ENCODE assay signal across 2 fruit fly cellular contexts in genomic region chr3R:11195792-11196191, dm6.
TF ChIP-seq lines count a peak whose summit lies in the region.

CG18577 (plus strand) TSS chr3R:11196092.

- no peak for TF ChIP-seq CTCF in whole organism, embryonic (GFP tag; optimal IDR thresholded peaks at IDR 0.05; lab: Kevin White, UChicago)

TF ChIP-seq in whole organism, adult, 20 proteins besides CTCF, POLR2A, EP300 and RAD21:
- TF ChIP-seq cic (GFP tag; optimal IDR thresholded peaks at IDR 0.05; lab: Kevin White, UChicago) (peak; percentile 80), tj (GFP tag; optimal IDR thresholded peaks at IDR 0.05; lab: Kevin White, UChicago) (no peak)

TF ChIP-seq in whole organism, embryonic, 481 proteins besides CTCF, POLR2A, EP300 and RAD21:
- TF ChIP-seq Gsc (GFP tag; IDR thresholded peaks at IDR 0.05; lab: Robert Waterston, UW) (no peak), sug (tag; optimal IDR thresholded peaks at IDR 0.05; lab: Kevin White, UChicago) (no peak), CG9609 (GFP tag; optimal IDR thresholded peaks at IDR 0.05; lab: Kevin White, UChicago) (no peak), Med (GFP tag; lab: Kevin White, UChicago) (peak; percentile 87), CG3995 (GFP tag; optimal IDR thresholded peaks at IDR 0.05; lab: Kevin White, UChicago) (no peak), CG34376 (GFP tag; optimal IDR thresholded peaks at IDR 0.05; lab: Kevin White, UChicago) (no peak), CG11695 (GFP tag; IDR thresholded peaks at IDR 0.05; lab: Robert Waterston, UW) (no peak), CG12104 (GFP tag; optimal IDR thresholded peaks at IDR 0.05; lab: Kevin White, UChicago) (no peak), usp (GFP tag; optimal IDR thresholded peaks at IDR 0.05; lab: Kevin White, UChicago) (no peak), CG11456 (GFP tag; IDR thresholded peaks at IDR 0.05; lab: Robert Waterston, UW) (0 out of 3 replicates have a peak, but pooled peaks have one; percentile 5), CG14014 (GFP tag; IDR thresholded peaks at IDR 0.05; lab: Robert Waterston, UW) (no peak), Bdp1 (GFP tag; optimal IDR thresholded peaks at IDR 0.05; lab: Kevin White, UChicago) (no peak), D19B (GFP tag; optimal IDR thresholded peaks at IDR 0.05; lab: Kevin White, UChicago) (no peak), sna (GFP tag; IDR thresholded peaks at IDR 0.05; lab: Robert Waterston, UW; ENCODE audit: partially characterized antibody) (no peak), CG9727 (GFP tag; optimal IDR thresholded peaks at IDR 0.05; lab: Kevin White, UChicago) (no peak), GATAe (GFP tag; conservative IDR thresholded peaks at IDR 0.05; lab: Robert Waterston, UW) (peak; percentile 18; the same call in 1 of the 2 replicates), D19A (tag; optimal IDR thresholded peaks at IDR 0.05; lab: Kevin White, UChicago) (no peak), Max (GFP tag; optimal IDR thresholded peaks at IDR 0.05; lab: Kevin White, UChicago) (no peak), Meics (GFP tag; optimal IDR thresholded peaks at IDR 0.05; lab: Kevin White, UChicago) (peak; percentile 55), Hey (tag; optimal IDR thresholded peaks at IDR 0.05; lab: Kevin White, UChicago) (peak; percentile 41), HLH3B (GFP tag; IDR thresholded peaks at IDR 0.05; lab: Robert Waterston, UW) (no peak), CG17912 (GFP tag; optimal IDR thresholded peaks at IDR 0.05; lab: Kevin White, UChicago) (no peak), CG42726 (GFP tag; IDR thresholded peaks at IDR 0.05; lab: Robert Waterston, UW; ENCODE audit: partially characterized antibody) (no peak), gcm2 (GFP tag; optimal IDR thresholded peaks at IDR 0.05; lab: Kevin White, UChicago) (no peak), NFAT (GFP tag; IDR thresholded peaks at IDR 0.05; lab: Robert Waterston, UW) (no peak), CG7987 (GFP tag; optimal IDR thresholded peaks at IDR 0.05; lab: Kevin White, UChicago) (no peak), CG10366 (GFP tag; IDR thresholded peaks at IDR 0.05; lab: Robert Waterston, UW) (no peak), fd96Cb (tag; optimal IDR thresholded peaks at IDR 0.05; lab: Kevin White, UChicago) (no peak), CG12236 (GFP tag; optimal IDR thresholded peaks at IDR 0.05; lab: Kevin White, UChicago) (no peak), CG4282 (GFP tag; optimal IDR thresholded peaks at IDR 0.05; lab: Kevin White, UChicago) (no peak), caup (GFP tag; optimal IDR thresholded peaks at IDR 0.05; lab: Kevin White, UChicago; ENCODE audit: severe bottlenecking) (no peak), CG18476 (GFP tag; optimal IDR thresholded peaks at IDR 0.05; lab: Kevin White, UChicago) (no peak)
TF ChIP-seq in whole organism, embryonic: peak in this region for 5.
